Fruit fly (Drosophila melanogaster): ENCODE results near the gene ppk14.

Gene ppk14

dm6 chr2L:6343084-6343873 is 11.5 kb upstream of the ppk14 start (continued):
- TF ChIP-seq BEAF-32 (GFP tag; optimal IDR thresholded peaks at IDR 0.05) = peak; percentile 33
- no peak for TF ChIP-seq CG17385 (GFP tag; optimal IDR thresholded peaks at IDR 0.05)
- peak; percentile 85 for TF ChIP-seq Elba2 (GFP tag; optimal IDR thresholded peaks at IDR 0.05)
- TF ChIP-seq Fer1 (GFP tag; optimal IDR thresholded peaks at IDR 0.05) = peak; percentile 20
- TF ChIP-seq sob (GFP tag; IDR thresholded peaks at IDR 0.05) = peak; percentile 56; the same call in 1 of the 2 replicates
- TF ChIP-seq ap (GFP tag; IDR thresholded peaks at IDR 0.05) = no peak
- TF ChIP-seq p53 (GFP tag; optimal IDR thresholded peaks at IDR 0.05) = no peak
- no peak for TF ChIP-seq tgo (GFP tag; IDR thresholded peaks at IDR 0.05)
- TF ChIP-seq CG4328 (GFP tag; optimal IDR thresholded peaks at IDR 0.05) = no peak
- TF ChIP-seq MBD-R2 (GFP tag; IDR thresholded peaks at IDR 0.05) = peak; percentile 73
- TF ChIP-seq CG32767 (GFP tag; IDR thresholded peaks at IDR 0.05) = no peak
- peak; percentile 65 for TF ChIP-seq stwl (tag; optimal IDR thresholded peaks at IDR 0.05)
- no peak for TF ChIP-seq CG11695 (GFP tag; IDR thresholded peaks at IDR 0.05)
- TF ChIP-seq dm (GFP tag; optimal IDR thresholded peaks at IDR 0.05) = peak; percentile 86
- peak; percentile 86 for TF ChIP-seq Med (GFP tag)
- TF ChIP-seq cwo (GFP tag; optimal IDR thresholded peaks at IDR 0.05) = peak; percentile 47
- TF ChIP-seq MTF-1 (GFP tag; optimal IDR thresholded peaks at IDR 0.05; ENCODE audit: borderline replicate concordance) = no peak
- TF ChIP-seq Bdp1 (GFP tag; optimal IDR thresholded peaks at IDR 0.05) = no peak
- peak; percentile 21 for TF ChIP-seq CG12769 (tag; optimal IDR thresholded peaks at IDR 0.05)
- no peak for TF ChIP-seq CG6683 (GFP tag; optimal IDR thresholded peaks at IDR 0.05)
- TF ChIP-seq scrt (GFP tag; optimal IDR thresholded peaks at IDR 0.05) = no peak
- TF ChIP-seq CG2712 (tag; optimal IDR thresholded peaks at IDR 0.05) = peak; percentile 17
- peak; percentile 73 for TF ChIP-seq Max (GFP tag; optimal IDR thresholded peaks at IDR 0.05)
- no peak for TF ChIP-seq gsb-n (tag; optimal IDR thresholded peaks at IDR 0.05)
- TF ChIP-seq Spps (tag; optimal IDR thresholded peaks at IDR 0.05) = no peak
- TF ChIP-seq Abd-B (GFP tag; optimal IDR thresholded peaks at IDR 0.05) = peak; percentile 30
- TF ChIP-seq oc (tag; optimal IDR thresholded peaks at IDR 0.05) = no peak
- no peak for TF ChIP-seq otp (GFP tag; IDR thresholded peaks at IDR 0.05)
- TF ChIP-seq nom (GFP tag; optimal IDR thresholded peaks at IDR 0.05) = no peak
- TF ChIP-seq insv (GFP tag; optimal IDR thresholded peaks at IDR 0.05) = no peak
- TF ChIP-seq Myb (GFP tag; optimal IDR thresholded peaks at IDR 0.05) = peak; percentile 34
- TF ChIP-seq sens (GFP tag) = peak; percentile 67
- TF ChIP-seq bbx (GFP tag; IDR thresholded peaks at IDR 0.05; ENCODE audit: partially characterized antibody) = peak; percentile 50
- TF ChIP-seq sr (GFP tag; IDR thresholded peaks at IDR 0.05) = no peak
- TF ChIP-seq CG2678 (tag; optimal IDR thresholded peaks at IDR 0.05) = peak; percentile 3
- TF ChIP-seq pho (GFP tag; optimal IDR thresholded peaks at IDR 0.05) = no peak
- TF ChIP-seq CTCF (GFP tag; optimal IDR thresholded peaks at IDR 0.05) = peak; percentile 31
- peak; percentile 62 for TF ChIP-seq CG13624 (GFP tag; optimal IDR thresholded peaks at IDR 0.05)
- peak; percentile 90 for TF ChIP-seq grn (GFP tag; optimal IDR thresholded peaks at IDR 0.05)
- TF ChIP-seq Sry-δ (GFP tag; optimal IDR thresholded peaks at IDR 0.05) = peak; percentile 31
- TF ChIP-seq danr (GFP tag; IDR thresholded peaks at IDR 0.05) = no peak
- no peak for TF ChIP-seq CG3065 (GFP tag; optimal IDR thresholded peaks at IDR 0.05)
- TF ChIP-seq CG18599 (GFP tag; optimal IDR thresholded peaks at IDR 0.05) = peak; percentile 43
- TF ChIP-seq CG2889 (GFP tag; IDR thresholded peaks at IDR 0.05) = no peak
- TF ChIP-seq CG31224 (GFP tag; IDR thresholded peaks at IDR 0.05) = no peak
- peak; percentile 16 for TF ChIP-seq Lhr (GFP tag; optimal IDR thresholded peaks at IDR 0.05)
- peak in 1 of 2 experiments; percentile 99 for TF ChIP-seq Pdp1 (GFP tag; optimal IDR thresholded peaks at IDR 0.05)
- TF ChIP-seq CG16813 (GFP tag; IDR thresholded peaks at IDR 0.05; ENCODE audit: partially characterized antibody) = no peak
- TF ChIP-seq crc (GFP tag; optimal IDR thresholded peaks at IDR 0.05) = no peak
- TF ChIP-seq unpg (GFP tag; optimal IDR thresholded peaks at IDR 0.05) = no peak
